Worm (Caenorhabditis elegans) whole organism, young adult: ENCODE data around the gene kvs-1.

Source experiments
- F49E8.2 ChIP-seq: sonication (generic microtip); optimal IDR thresholded peaks from 3 replicates; lab custom pipeline; 2017; ENCODE audit warnings: missing genetic modification characterization, mild to moderate bottlenecking, missing compliant biosample characterization, antibody characterized with exemption, moderate library complexity; ENCODE audit not compliant: insufficient read depth
- athp-1 ChIP-seq: sonication (generic microtip); optimal IDR thresholded peaks from 2 replicates; lab custom pipeline; 2017; ENCODE audit warnings: mild to moderate bottlenecking, missing genetic modification characterization, missing compliant biosample characterization
- sea-2 ChIP-seq: fragments of 200-800 bp; sonication (Bioruptor generic); IDR thresholded peaks from 2 replicates; pipeline ENCODE4 v1.3.6; 2022; ENCODE audit warnings: missing genetic modification characterization, missing compliant biosample characterization
- snpc-4 ChIP-seq, 5 experiments: fragments of 150-350 bp in 1 of 5; sonication (generic microtip) in 4 of 5; optimal IDR thresholded peaks; 2 replicates each; lab custom pipeline; 2014 to 2018; ENCODE audit warnings: missing genetic modification characterization in 5 of 5, missing biosample characterization in 3 of 5, antibody characterized with exemption in 2 of 5, mild to moderate bottlenecking in 2 of 5, missing compliant biosample characterization in 2 of 5, missing genotype in 2 of 5, moderate library complexity in 2 of 5, missing genetic modification reagents in 1 of 5
- somi-1 ChIP-seq: fragments of 200-800 bp; sonication (Bioruptor generic); optimal IDR thresholded peaks from 2 replicates; lab custom pipeline; 2018; ENCODE audit warnings: mild to moderate bottlenecking, missing genetic modification characterization, missing compliant biosample characterization
- unc-62 ChIP-seq: fragments of 150-350 bp; optimal IDR thresholded peaks from 2 replicates; lab custom pipeline; 2014; ENCODE audit warnings: missing biosample characterization, missing genetic modification reagents, missing genetic modification characterization
- xnd-1 ChIP-seq: sonication (generic microtip); optimal IDR thresholded peaks from 2 replicates; lab custom pipeline; 2016; ENCODE audit warnings: missing genotype, missing genetic modification reagents, missing genetic modification characterization, missing compliant biosample characterization

DNA sequence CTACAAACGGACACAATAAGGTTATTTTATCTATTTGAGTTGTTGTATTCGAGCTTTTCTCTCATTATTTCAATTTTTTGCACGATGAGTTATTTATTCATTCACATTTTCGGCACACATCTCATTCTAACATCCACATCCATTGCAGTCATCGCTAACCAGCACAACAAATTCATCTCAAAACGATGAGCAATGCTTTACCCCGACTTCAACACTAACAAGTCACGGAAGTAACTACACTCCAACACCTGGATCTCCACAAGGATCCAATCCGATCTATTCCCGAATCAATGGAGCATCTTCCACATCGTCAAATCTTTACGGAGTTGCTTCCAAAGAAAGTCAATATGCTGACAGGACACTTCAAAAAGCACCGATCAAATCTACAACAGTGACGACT lies 17.2 kb upstream of the kvs-1 start:
- TF ChIP-seq snpc-4 (GFP tag; optimal IDR thresholded peaks at IDR 0.05; lab: Kevin White, UChicago), result no peak
- TF ChIP-seq snpc-4 (tag; optimal IDR thresholded peaks at IDR 0.05; lab: Kevin White, UChicago), result no peak
- TF ChIP-seq sea-2 (GFP tag; lab: Robert Waterston, UW), result no peak
- TF ChIP-seq unc-62 (GFP tag; lab: Kevin White, UChicago), result no peak
- TF ChIP-seq somi-1 (GFP tag; lab: Kevin White, UChicago), result no peak
- TF ChIP-seq F49E8.2 (tag; lab: Kevin White, UChicago), result no peak
- TF ChIP-seq athp-1, result no peak
- no peak for TF ChIP-seq xnd-1 (tag; lab: Kevin White, UChicago)
